Fruit fly (Drosophila melanogaster) whole organism, pupa: ENCODE results near the gene fwe.
A peak's percentile ranks its signal among the peaks of the same experiment; 100 is the strongest.

Experiments
- CG10348 ChIP-seq: fragments of 200-800 bp; sonication (Bioruptor generic); IDR thresholded peaks from 2 replicates; pipeline ENCODE4 v1.3.6; 2022; ENCODE audit warnings: missing biosample characterization, missing genetic modification characterization
- CG13204 ChIP-seq: fragments of 200-800 bp; sonication (Bioruptor generic); optimal IDR thresholded peaks from 2 replicates; lab custom pipeline; 2018; ENCODE audit warnings: missing biosample characterization, mild to moderate bottlenecking, missing genetic modification characterization, moderate library complexity
- CG17806 ChIP-seq: fragments of 200-800 bp; sonication (Bioruptor generic); optimal IDR thresholded peaks from 2 replicates; lab custom pipeline; 2018; ENCODE audit warnings: missing biosample characterization, mild to moderate bottlenecking, missing genetic modification characterization, moderate library complexity
- CG4496 ChIP-seq: fragments of 200-800 bp; sonication (Bioruptor generic); IDR thresholded peaks from 3 replicates; pipeline ENCODE4 v1.3.6; 2022; ENCODE audit warnings: missing biosample characterization, missing genetic modification characterization
- CG8301 ChIP-seq: fragments of 200-800 bp; sonication (Bioruptor generic); optimal IDR thresholded peaks from 2 replicates; lab custom pipeline; 2018; ENCODE audit warnings: missing biosample characterization, mild to moderate bottlenecking, missing genetic modification characterization
- EcR ChIP-seq: fragments of 200-800 bp; sonication (Bioruptor generic); optimal IDR thresholded peaks from 3 replicates; lab custom pipeline; 2019; ENCODE audit warnings: missing biosample characterization, missing genetic modification characterization, mild to moderate bottlenecking, moderate library complexity, missing genetic modification reagents
- Pif1A ChIP-seq: fragments of 200-800 bp; sonication (Bioruptor generic); optimal IDR thresholded peaks from 3 replicates; lab custom pipeline; 2016; ENCODE audit warnings: missing biosample characterization, missing genetic modification characterization
- Pif1B ChIP-seq: fragments of 200-800 bp; sonication (Bioruptor generic); optimal IDR thresholded peaks from 3 replicates; lab custom pipeline; 2016; ENCODE audit warnings: missing biosample characterization, missing genetic modification characterization
- fd96Ca ChIP-seq: fragments of 200-800 bp; sonication (Bioruptor generic); IDR thresholded peaks from 3 replicates; pipeline ENCODE4 v1.3.6; 2022; ENCODE audit warnings: missing biosample characterization, missing genetic modification characterization

DNA sequence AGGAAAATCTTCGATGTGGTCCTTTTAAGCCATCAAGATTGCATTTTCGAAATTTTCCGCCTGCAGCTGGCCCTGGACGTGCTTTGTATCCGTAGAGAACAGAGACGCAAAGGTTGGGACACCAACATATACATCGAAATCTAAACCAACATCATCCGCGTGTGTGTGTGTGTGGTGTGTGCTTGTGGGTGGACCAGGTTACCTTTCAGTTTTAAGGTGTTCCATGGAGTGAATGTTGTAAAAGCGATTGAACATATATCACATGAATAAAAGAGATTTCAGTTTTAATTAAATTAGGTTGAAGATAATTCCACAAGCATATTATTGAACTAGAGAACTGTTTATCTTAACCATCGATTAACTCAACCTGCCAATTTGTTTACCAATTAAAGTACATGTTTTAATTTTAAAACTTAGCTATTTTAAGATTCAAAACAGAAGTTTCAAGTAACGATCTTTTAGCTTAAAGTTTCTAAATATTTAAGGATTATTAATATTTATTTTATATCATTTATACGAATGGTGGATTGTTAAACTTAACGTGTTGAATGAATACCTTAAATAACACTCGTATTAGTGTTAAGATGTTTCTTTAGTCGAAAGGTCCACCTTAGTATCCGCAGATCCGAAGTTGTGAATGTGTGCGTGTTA lies 10.9 kb upstream of the fwe start:
- no peak for TF ChIP-seq CG10348 (GFP tag; lab: Robert Waterston, UW)
- no peak for TF ChIP-seq CG13204 (GFP tag; lab: Kevin White, UChicago)
- peak; percentile 86 for TF ChIP-seq CG8301 (tag; lab: Kevin White, UChicago)
- TF ChIP-seq EcR (GFP tag; lab: Kevin White, UChicago): no peak
- TF ChIP-seq CG4496 (GFP tag; lab: Robert Waterston, UW): peak; percentile 75
- peak; percentile 90 for TF ChIP-seq Pif1A
- TF ChIP-seq CG17806 (tag; lab: Kevin White, UChicago): peak; percentile 88
- no peak for TF ChIP-seq fd96Ca (GFP tag; lab: Robert Waterston, UW)
- TF ChIP-seq Pif1B (GFP tag; lab: Kevin White, UChicago): peak; percentile 87
